Fruit fly (Drosophila melanogaster) ovary, adult (tissue): ENCODE data around the gene CG1983.

Experiments used
- CG17801 ChIP-seq: fragments of 200-800 bp; optimal IDR thresholded peaks from 2 replicates; lab custom pipeline; 2019; ENCODE audit warnings: missing biosample characterization, mild to moderate bottlenecking, missing genetic modification characterization, moderate library complexity; ENCODE audit not compliant: partially characterized antibody

Gene CG1983

DNA sequence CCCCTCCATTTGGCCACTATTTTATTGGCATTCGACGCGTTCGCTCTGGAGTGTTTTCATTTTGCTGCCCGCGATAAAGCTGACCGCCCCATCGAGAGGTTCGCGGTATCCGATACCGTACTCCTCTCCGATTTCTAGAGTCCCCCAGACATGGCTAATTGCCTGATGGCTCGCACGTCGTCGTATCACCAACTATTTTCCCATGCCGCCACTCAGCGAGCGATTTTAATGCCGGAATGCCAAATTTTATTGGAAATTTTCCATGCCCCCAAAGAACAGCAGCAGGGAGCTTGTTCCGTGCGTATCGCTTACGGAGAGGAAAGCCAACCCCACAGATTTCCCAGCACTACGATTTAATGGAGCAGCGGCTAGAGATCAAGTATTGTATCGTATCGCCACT is 23.6 kb upstream of the CG1983 start:
- TF ChIP-seq CG17801 (GFP tag; lab: Kevin White, UChicago) = no peak

DNA sequence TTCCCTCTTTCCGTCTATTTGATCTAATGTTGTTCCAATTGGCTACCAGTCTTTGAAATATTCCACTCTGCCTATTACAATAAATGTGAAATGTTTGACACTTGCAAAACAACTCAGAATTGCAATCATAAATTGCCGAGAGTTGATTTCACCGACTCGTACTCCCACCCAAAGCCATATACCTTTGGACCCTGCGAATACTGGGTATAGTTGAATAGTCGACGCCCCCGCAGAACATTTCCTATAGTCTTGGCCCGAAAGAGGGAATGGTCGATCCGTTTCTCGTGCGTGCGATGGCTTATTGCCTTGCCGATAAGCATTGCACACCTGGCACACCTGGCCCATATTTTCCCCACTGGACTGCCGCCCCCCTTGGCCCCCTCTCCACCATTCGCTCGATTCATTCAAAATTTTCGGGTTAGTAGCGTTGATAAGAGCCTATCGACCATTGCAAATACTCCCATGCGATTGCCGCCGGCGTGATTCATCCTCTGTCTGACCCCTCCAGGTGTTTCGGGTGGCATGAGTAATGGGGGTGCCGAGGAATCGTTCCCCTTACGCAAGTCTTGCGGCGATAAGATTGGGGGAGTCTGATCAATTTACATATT is 22.7 kb upstream of the CG1983 start:
- no peak for TF ChIP-seq CG17801 (GFP tag; lab: Kevin White, UChicago)

DNA sequence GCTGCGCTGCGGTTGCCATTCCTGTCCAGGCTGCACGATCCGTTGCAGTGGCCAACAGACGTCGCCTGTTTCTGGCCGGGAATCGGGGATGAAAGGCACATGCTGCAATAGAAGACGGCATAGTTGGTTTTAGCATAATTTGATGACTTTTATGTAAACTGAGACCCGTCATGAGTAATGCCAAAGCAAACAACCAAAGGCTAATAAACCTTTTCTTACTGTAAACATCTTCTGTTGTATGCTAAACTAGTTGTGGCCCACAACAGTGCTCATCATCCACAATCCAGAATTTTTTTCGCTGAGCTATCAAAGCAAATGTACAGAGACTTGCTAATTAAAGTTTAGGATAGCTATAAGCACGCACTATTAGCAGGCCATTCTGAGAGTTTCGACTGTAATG is 21.3 kb upstream of the CG1983 start:
- TF ChIP-seq CG17801 (GFP tag; lab: Kevin White, UChicago) = no peak

DNA sequence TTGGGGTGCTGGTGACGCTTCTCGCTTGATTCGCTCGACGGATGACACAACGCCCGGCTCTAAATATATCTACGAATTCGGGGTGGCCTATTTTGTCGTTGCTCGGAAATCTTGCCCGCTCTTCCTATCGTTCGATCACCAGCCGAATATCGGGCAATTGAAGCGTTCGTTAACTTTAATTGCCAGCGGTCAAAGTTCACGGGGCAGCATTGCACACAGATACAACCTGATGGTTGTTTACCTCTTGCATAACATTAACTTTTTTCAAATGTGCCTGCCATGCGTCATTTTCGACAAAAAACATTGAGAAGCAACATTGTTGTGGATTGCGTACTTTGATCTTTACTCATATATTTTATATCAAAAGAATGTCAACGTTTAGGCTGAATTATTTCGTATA is 20.3 kb upstream of the CG1983 start:
- TF ChIP-seq CG17801 (GFP tag; lab: Kevin White, UChicago) = no peak

DNA sequence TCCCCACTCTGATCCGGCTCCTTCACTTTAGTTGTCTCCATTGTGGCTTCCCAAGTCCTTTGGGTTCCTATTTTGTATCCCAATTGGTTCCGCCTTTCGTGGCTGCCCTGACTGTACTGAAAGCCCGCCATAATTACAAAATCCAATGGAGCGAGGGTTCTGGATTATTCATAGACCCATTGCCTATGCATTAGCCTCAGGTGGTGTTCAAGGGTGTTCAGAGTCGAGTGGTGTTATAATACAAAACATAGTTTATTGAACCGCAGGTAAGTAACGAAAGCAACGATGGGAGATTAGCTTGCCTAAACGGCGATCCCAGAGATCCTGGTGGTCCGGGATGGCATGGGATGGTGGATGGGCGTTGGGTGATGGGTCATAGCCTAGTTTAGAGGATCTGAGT is 18.6 kb upstream of the CG1983 start, which contains the start of gene CG15531:
Gene CG15531, minus strand, starts transcription at position 101 of the 400 bp plus-strand sequence.
- no peak for TF ChIP-seq CG17801 (GFP tag; lab: Kevin White, UChicago)

DNA sequence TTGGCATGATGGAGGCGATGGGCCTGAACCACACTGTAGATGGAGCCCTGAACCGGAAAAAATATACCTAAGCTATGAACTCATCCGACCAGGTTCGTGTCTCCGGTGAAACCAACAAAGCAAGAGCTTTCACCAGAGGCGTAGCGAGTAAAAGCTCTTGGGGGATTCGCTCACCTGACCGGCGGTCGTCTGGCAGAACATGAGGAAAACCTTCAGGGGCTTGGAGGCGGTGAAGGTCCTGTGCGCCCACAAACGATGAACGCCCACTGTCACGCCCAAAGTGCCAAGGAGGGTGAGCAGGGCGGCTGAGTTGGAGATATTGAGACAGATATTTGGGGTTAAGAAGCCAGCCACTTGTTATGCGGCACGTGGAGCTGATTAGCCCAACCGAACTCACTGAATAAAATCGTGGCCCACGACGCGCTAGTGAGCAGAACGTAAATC is 18.1 kb upstream of the CG1983 start:
- peak; percentile 59 for TF ChIP-seq CG17801 (GFP tag; lab: Kevin White, UChicago)

DNA sequence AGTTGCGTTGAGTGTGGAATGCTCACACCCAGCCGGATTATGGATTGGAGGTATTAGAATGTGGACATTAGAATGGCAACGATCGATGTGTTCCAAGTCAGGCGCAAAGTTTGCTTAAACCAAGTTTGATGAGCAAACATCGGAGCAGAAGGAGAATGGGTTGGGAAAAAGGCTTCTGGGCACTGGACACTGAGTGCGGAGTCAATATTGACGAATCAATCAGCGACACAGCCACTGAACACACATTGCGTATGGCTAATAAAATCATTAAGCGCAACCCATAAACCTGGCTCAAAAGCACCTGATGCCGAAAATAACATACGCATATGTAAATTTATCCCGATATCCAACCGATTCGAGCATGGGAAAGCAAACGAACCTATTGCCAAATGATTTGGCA is 16.3 kb upstream of the CG1983 start:
- TF ChIP-seq CG17801 (GFP tag; lab: Kevin White, UChicago) = no peak

DNA sequence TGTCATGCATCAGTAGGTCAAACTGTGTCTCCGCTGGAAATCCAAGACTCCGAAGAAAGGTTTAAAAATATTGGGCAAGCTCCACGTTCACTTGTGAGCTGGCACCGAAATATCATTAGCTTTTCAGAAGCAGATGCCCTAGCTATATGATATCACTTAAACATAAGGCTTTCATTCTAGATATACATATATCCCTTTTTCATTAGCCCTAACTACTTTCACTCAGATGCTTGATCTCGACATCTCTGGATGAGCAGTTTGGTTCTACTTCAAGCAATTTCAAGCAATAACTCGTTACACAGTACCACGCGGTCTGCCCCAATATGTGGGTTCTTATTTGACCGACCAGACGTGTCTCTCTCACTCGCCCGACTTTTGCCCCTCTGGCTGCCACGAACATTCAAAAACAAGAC is 14.0 kb upstream of the CG1983 start:
- TF ChIP-seq CG17801 (GFP tag; lab: Kevin White, UChicago) = peak; percentile 45

DNA sequence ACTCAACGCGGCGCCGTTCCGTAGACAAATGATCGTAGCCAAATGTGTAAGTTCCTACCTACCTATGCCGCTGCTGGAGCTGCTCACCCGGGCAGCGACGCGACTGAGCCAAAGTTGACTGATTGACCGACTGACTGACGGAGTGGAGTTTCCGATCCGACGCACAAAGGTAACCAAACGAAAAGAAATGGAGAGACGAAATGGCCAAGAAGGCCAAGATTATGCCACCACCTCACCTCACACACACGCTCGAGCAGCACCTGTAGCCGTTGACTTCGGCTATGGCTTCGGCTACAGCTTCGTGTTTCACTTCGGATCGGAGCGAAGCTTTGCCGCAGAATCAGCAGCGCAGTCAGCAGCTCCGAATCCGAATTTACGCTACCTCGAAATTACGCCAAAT is 13.5 kb upstream of the CG1983 start, which contains the start of gene CG9747:
Gene CG9747, minus strand, starts transcription at position 206 of the 400 bp plus-strand sequence.
- no peak for TF ChIP-seq CG17801 (GFP tag; lab: Kevin White, UChicago)

DNA sequence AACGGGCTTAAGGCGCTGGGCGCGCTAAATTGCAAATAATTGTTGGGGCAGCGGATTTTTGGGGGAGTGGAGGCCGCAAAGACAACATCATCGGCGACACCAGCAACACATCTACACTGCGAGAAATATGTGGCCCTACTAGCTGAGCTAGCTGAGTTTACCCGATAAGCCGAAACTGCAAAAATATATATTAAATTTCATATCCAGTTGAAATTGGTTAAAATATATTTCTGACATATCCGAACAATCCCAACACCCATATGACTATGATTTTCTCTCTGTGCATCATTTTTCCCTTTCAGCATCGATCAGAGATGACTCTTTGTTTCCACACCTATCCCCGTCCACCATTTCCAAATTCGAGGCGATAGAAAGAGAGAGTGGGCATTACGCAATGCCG is 12.3 kb upstream of the CG1983 start:
- no peak for TF ChIP-seq CG17801 (GFP tag; lab: Kevin White, UChicago)

DNA sequence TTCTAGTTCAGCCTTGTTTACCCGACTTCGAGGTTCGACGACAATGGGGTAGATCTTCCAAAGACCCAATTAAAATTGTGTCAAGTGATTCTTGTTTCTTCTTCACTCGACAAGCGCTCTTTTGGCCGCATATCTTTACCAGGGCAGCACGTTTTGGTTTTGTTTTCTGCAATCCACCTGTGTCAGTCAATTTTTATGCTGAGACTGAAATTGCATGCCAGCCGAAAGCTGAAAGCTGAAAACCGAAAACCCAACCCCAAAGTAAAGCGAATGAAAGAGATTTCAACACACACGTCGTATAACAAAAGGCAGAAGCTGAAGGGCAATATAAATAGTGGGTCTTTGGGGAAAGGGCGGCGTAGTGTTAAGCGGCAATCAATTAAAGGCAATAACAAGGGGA is 11.9 kb upstream of the CG1983 start:
- peak; percentile 14 for TF ChIP-seq CG17801 (GFP tag; lab: Kevin White, UChicago)

DNA sequence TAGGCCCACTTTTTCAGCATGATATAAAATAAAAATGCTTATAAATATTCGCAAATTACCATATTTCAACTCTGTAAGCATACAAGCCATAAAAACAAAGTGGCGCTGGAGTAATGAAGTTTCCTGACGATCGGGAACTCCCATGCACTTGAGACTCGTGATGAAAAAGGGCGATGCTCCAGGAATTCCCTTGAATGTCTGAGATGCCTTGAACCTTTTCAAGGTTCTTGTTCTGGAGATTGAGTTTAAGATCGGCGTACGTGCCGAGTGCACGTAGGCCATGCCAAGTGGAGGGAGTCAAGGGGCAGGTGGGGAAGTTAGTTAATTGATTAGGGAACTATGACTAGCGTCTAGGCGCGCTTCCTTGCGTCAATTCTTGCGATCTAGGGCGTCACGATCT is 6.4 kb upstream of the CG1983 start:
- TF ChIP-seq CG17801 (GFP tag; lab: Kevin White, UChicago) = no peak

DNA sequence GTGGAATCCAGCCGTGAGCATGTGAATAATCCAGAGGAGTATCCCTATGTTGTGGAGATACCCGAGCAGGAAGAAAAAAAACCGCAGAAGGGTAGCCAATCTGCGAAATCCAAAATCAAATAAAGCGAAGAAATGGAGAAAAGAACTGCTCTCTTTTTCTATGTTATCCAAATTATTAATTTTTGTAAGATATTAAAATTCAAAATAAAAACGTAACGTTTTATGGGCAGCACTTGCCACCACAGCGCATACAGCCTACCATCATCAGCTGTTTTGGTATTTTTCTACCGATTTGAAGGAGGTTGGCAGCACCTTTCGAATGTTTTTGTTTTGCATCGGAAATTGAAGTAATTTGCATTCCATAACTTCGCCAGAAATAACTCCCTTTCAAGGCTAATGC is 2.4 kb upstream of the CG1983 start, which contains the start of gene Bet5:
Gene Bet5, plus strand, starts transcription at position 299 of the 400 bp plus-strand sequence.
- no peak for TF ChIP-seq CG17801 (GFP tag; lab: Kevin White, UChicago)

DNA sequence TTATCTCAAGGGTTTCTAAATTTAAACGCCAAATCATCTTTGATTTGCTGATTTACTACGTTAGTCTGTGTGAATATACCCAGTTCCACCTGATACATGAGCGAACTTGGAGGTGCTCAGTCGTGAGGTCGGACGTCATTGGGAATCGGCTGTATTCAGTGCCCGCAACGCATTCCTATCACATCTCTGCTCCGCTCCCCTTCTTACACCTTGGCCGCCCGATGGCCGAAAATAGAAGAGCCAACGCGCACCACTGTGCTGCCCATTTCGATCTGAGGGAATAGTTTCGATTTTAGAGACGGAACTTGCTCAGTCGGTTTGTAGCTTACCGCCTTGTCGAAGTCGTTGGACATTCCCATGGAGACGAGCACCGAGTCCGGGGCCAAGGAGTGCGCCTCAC is 1.2 kb downstream of the CG1983 start:
- TF ChIP-seq CG17801 (GFP tag; lab: Kevin White, UChicago) = no peak

DNA sequence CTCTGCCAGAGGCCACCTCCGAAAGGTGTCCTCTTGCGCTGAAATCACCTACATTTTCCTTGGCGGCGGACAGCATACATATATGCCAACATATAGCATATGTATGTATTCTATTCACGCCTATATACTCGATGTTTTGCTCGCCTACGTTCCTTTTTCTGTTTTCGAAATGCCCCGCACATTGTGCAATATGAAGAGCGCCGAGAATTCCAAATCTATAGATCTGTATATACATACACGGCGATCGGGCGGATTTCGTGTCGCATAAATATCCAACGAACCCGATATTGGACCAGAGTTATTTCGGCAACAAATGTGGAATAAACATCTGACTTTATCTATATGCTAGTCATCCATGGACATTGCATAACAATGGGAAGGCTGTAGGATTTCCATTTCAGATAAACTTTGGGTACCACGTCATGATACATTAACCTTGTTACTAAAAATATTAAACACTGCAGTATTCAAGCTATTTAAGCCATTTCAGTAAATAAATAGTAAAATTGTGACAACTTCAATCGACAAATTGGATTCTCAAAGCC is 2.4 kb downstream of the CG1983 start:
- TF ChIP-seq CG17801 (GFP tag; lab: Kevin White, UChicago) = no peak
